Worm (Caenorhabditis elegans) whole organism, young adult: ENCODE measurements around the gene R08D7.7.

Experiments
- C06A6.2 ChIP-seq: fragments of 200-800 bp; sonication (Bioruptor generic); conservative IDR thresholded peaks from 2 replicates; pipeline ENCODE4 v1.3.6; 2022; ENCODE audit warnings: missing genetic modification characterization, missing compliant biosample characterization
- Y67H2A.10 ChIP-seq: fragments of 200-800 bp; sonication (Bioruptor generic); conservative IDR thresholded peaks from 2 replicates; pipeline ENCODE4 v1.3.6; 2022; ENCODE audit warnings: missing genetic modification reagents, missing genetic modification characterization, missing compliant biosample characterization
- aptf-2 ChIP-seq: fragments of 200-800 bp; sonication (Bioruptor generic); conservative IDR thresholded peaks from 2 replicates; pipeline ENCODE4 v1.3.6; 2022; ENCODE audit warnings: missing genetic modification reagents, missing genetic modification characterization, missing compliant biosample characterization
- atf-7 ChIP-seq: sonication (generic microtip); optimal IDR thresholded peaks from 2 replicates; lab custom pipeline; 2017; ENCODE audit warnings: mild to moderate bottlenecking, missing genetic modification characterization, missing compliant biosample characterization
- attf-6 ChIP-seq: fragments of 200-800 bp; sonication (Bioruptor generic); IDR thresholded peaks from 2 replicates; pipeline ENCODE4 v1.3.6; 2022; ENCODE audit warnings: missing genetic modification reagents, missing genetic modification characterization, missing compliant biosample characterization
- dpl-1 ChIP-seq: fragments of 150-350 bp; optimal IDR thresholded peaks from 2 replicates; lab custom pipeline; 2014; ENCODE audit warnings: missing biosample characterization, missing genetic modification reagents, missing genetic modification characterization
- fkh-3 ChIP-seq: sonication (generic microtip); optimal IDR thresholded peaks from 2 replicates; lab custom pipeline; 2016; ENCODE audit warnings: mild to moderate bottlenecking, missing genetic modification characterization, missing compliant biosample characterization
- hlh-12 ChIP-seq: sonication (generic microtip); optimal IDR thresholded peaks from 2 replicates; lab custom pipeline; 2016; ENCODE audit warnings: missing genetic modification characterization, missing compliant biosample characterization
- lag-1 ChIP-seq: fragments of 200-800 bp; sonication (Bioruptor generic); IDR thresholded peaks from 2 replicates; pipeline ENCODE4 v1.3.6; 2022; ENCODE audit warnings: missing genetic modification reagents, missing genetic modification characterization, missing compliant biosample characterization
- nhr-179 ChIP-seq: sonication (generic microtip); optimal IDR thresholded peaks from 2 replicates; lab custom pipeline; 2016; ENCODE audit warnings: mild to moderate bottlenecking, missing genetic modification characterization, missing compliant biosample characterization
- snpc-4 ChIP-seq, 5 experiments: fragments of 150-350 bp in 1 of 5; sonication (generic microtip) in 4 of 5; optimal IDR thresholded peaks; 2 replicates each; lab custom pipeline; 2014 to 2018; ENCODE audit warnings: missing genetic modification characterization in 5 of 5, missing biosample characterization in 3 of 5, antibody characterized with exemption in 2 of 5, mild to moderate bottlenecking in 2 of 5, missing compliant biosample characterization in 2 of 5, missing genotype in 2 of 5, moderate library complexity in 2 of 5, missing genetic modification reagents in 1 of 5
- tbx-9 ChIP-seq: sonication (generic microtip); optimal IDR thresholded peaks from 2 replicates; lab custom pipeline; 2016; ENCODE audit warnings: borderline replicate concordance, missing genetic modification characterization, inconsistent platforms, missing compliant biosample characterization
- zfh-2 ChIP-seq: fragments of 200-800 bp; sonication (Bioruptor generic); conservative IDR thresholded peaks from 2 replicates; pipeline ENCODE4 v1.3.6; 2022; ENCODE audit warnings: missing genetic modification reagents, missing genetic modification characterization, missing compliant biosample characterization
- ztf-28 ChIP-seq: fragments of 200-800 bp; sonication (Bioruptor generic); IDR thresholded peaks from 2 replicates; pipeline ENCODE4 v1.3.6; 2022; ENCODE audit warnings: missing genetic modification reagents, missing genetic modification characterization, missing compliant biosample characterization

- TF ChIP-seq zfh-2 (GFP tag; lab: Robert Waterston, UW) (no peak), C06A6.2 (GFP tag; lab: Robert Waterston, UW) (no peak), tbx-9 (tag; lab: Kevin White, UChicago) (no peak), ztf-28 (GFP tag; lab: Robert Waterston, UW) (no peak), aptf-2 (GFP tag; lab: Robert Waterston, UW) (no peak), nhr-179 (tag; lab: Kevin White, UChicago) (no peak), Y67H2A.10 (no peak), snpc-4 (GFP tag; optimal IDR thresholded peaks at IDR 0.05; lab: Kevin White, UChicago) (peak; percentile 0), snpc-4 (tag; optimal IDR thresholded peaks at IDR 0.05; lab: Kevin White, UChicago) (peak in 3 of 4 experiments; percentile 12 to 61 (median 20)), hlh-12 (tag; lab: Kevin White, UChicago) (no peak), fkh-3 (no peak), lag-1 (GFP tag; lab: Robert Waterston, UW) (no peak), dpl-1 (GFP tag; lab: Kevin White, UChicago) (peak; percentile 33), atf-7 (tag; lab: Kevin White, UChicago) (no peak), attf-6 (no peak)
Measured at ce11 chrIII:8971255-8972020, 18.4 kb upstream of the R08D7.7 start, which contains the start of the genes eif-3.D and R08D7.4.
